Worm (Caenorhabditis elegans) whole organism, young adult: ENCODE measurements around the gene ima-3.

Experiments used
- B0019.2 ChIP-seq: fragments of 200-800 bp; sonication (Bioruptor generic); conservative IDR thresholded peaks from 2 replicates; pipeline ENCODE4 v1.3.6; 2022; ENCODE audit warnings: missing genetic modification reagents, missing genetic modification characterization, missing compliant biosample characterization
- F33H1.4 ChIP-seq: fragments of 200-800 bp; sonication (Bioruptor generic); IDR thresholded peaks from 2 replicates; pipeline ENCODE4 v1.3.6; 2022; ENCODE audit warnings: missing genetic modification reagents, missing genetic modification characterization, missing compliant biosample characterization
- F37B4.10 ChIP-seq: fragments of 200-800 bp; sonication (Bioruptor generic); IDR thresholded peaks from 2 replicates; pipeline ENCODE4 v1.3.6; 2022; ENCODE audit warnings: missing genetic modification characterization, missing compliant biosample characterization
- Y79H2A.3 ChIP-seq: fragments of 200-800 bp; sonication (Bioruptor generic); conservative IDR thresholded peaks from 2 replicates; pipeline ENCODE4 v1.3.6; 2022; ENCODE audit warnings: missing genetic modification reagents, missing genetic modification characterization, missing compliant biosample characterization
- aptf-3 ChIP-seq: fragments of 200-800 bp; sonication (Bioruptor generic); IDR thresholded peaks from 2 replicates; pipeline ENCODE4 v1.3.6; 2022; ENCODE audit warnings: missing genetic modification characterization, missing compliant biosample characterization
- die-1 ChIP-seq: sonication (generic microtip); optimal IDR thresholded peaks from 2 replicates; lab custom pipeline; 2016; ENCODE audit warnings: missing genotype, mild to moderate bottlenecking, missing genetic modification characterization, missing compliant biosample characterization
- lin-26 ChIP-seq: fragments of 200-800 bp; sonication (Bioruptor generic); IDR thresholded peaks from 2 replicates; pipeline ENCODE4 v1.3.6; 2022; ENCODE audit warnings: missing genetic modification reagents, missing genetic modification characterization, missing compliant biosample characterization
- nhr-80 ChIP-seq: sonication (generic microtip); optimal IDR thresholded peaks from 2 replicates; lab custom pipeline; 2016; ENCODE audit warnings: missing genetic modification characterization, missing compliant biosample characterization
- rec-8 ChIP-seq, 2 experiments: sonication (generic microtip); optimal IDR thresholded peaks; 2 replicates each; lab custom pipeline; 2016; ENCODE audit warnings: mild to moderate bottlenecking in 2 of 2, missing genetic modification characterization in 2 of 2, missing genetic modification reagents in 2 of 2, missing genotype in 2 of 2, missing biosample characterization in 1 of 2, missing compliant biosample characterization in 1 of 2, moderate library complexity in 1 of 2
- somi-1 ChIP-seq: fragments of 200-800 bp; sonication (Bioruptor generic); optimal IDR thresholded peaks from 2 replicates; lab custom pipeline; 2018; ENCODE audit warnings: mild to moderate bottlenecking, missing genetic modification characterization, missing compliant biosample characterization
- tlf-1 ChIP-seq: fragments of 200-800 bp; sonication (Bioruptor generic); optimal IDR thresholded peaks from 2 replicates; lab custom pipeline; 2018; ENCODE audit warnings: mild to moderate bottlenecking, missing genetic modification characterization, missing compliant biosample characterization
- unc-62 ChIP-seq: fragments of 150-350 bp; optimal IDR thresholded peaks from 2 replicates; lab custom pipeline; 2014; ENCODE audit warnings: missing biosample characterization, missing genetic modification reagents, missing genetic modification characterization

ce11 chrIV:7554351-7554750 lies 7.1 kb downstream of the ima-3 start, which contains the start of gene F49E8.6:
- TF ChIP-seq lin-26 (GFP tag; lab: Robert Waterston, UW) = no peak
- TF ChIP-seq rec-8 (tag; optimal IDR thresholded peaks at IDR 0.05; lab: Kevin White, UChicago) = no peak
- no peak for TF ChIP-seq F33H1.4 (GFP tag; lab: Robert Waterston, UW)
- no peak for TF ChIP-seq somi-1 (GFP tag; lab: Kevin White, UChicago)
- no peak for TF ChIP-seq unc-62 (GFP tag; lab: Kevin White, UChicago)
- TF ChIP-seq F37B4.10 (GFP tag; lab: Robert Waterston, UW) = no peak
- no peak for TF ChIP-seq tlf-1 (GFP tag; lab: Kevin White, UChicago)
- no peak for TF ChIP-seq nhr-80 (tag; lab: Kevin White, UChicago)
- no peak for TF ChIP-seq aptf-3 (GFP tag; lab: Robert Waterston, UW)
- TF ChIP-seq die-1 (tag; lab: Kevin White, UChicago) = no peak
- no peak for TF ChIP-seq Y79H2A.3 (GFP tag; lab: Robert Waterston, UW)
- no peak for TF ChIP-seq B0019.2
